Fruit fly (Drosophila melanogaster) whole organism, embryonic: ENCODE results near the gene fwd.

Source experiments
- Bgb ChIP-seq: fragments of 200-800 bp; sonication (Bioruptor generic); IDR thresholded peaks from 2 replicates; pipeline ENCODE4 v1.3.6; 2022; ENCODE audit warnings: missing biosample characterization, missing genetic modification characterization; ENCODE audit not compliant: partially characterized antibody
- CG10565 ChIP-seq: fragments of 200-800 bp; sonication (Bioruptor generic); optimal IDR thresholded peaks from 3 replicates; lab custom pipeline; 2016; ENCODE audit warnings: missing biosample characterization, mild to moderate bottlenecking, missing genetic modification characterization
- CG11456 ChIP-seq: fragments of 200-800 bp; sonication (Bioruptor generic); IDR thresholded peaks from 3 replicates; pipeline ENCODE4 v1.3.6; 2022; ENCODE audit warnings: missing biosample characterization, missing genetic modification characterization
- CG11504 ChIP-seq: fragments of 200-800 bp; sonication (Bioruptor generic); optimal IDR thresholded peaks from 3 replicates; lab custom pipeline; 2019; ENCODE audit warnings: missing biosample characterization, mild to moderate bottlenecking, missing genetic modification characterization, moderate library complexity
- CG17612 ChIP-seq: fragments of 200-800 bp; sonication (Bioruptor generic); IDR thresholded peaks from 2 replicates; pipeline ENCODE4 v1.3.6; 2022; ENCODE audit warnings: missing biosample characterization, missing genetic modification characterization
- CG18599 ChIP-seq: fragments of 200-800 bp; sonication (Bioruptor generic); optimal IDR thresholded peaks from 3 replicates; lab custom pipeline; 2017; ENCODE audit warnings: missing biosample characterization, missing genetic modification characterization, mild to moderate bottlenecking, moderate library complexity, missing genetic modification reagents
- CG18619 ChIP-seq: fragments of 200-800 bp; sonication (Bioruptor generic); optimal IDR thresholded peaks from 3 replicates; lab custom pipeline; 2017; ENCODE audit warnings: missing biosample characterization, mild to moderate bottlenecking, missing genetic modification characterization
- CG2116 ChIP-seq: fragments of 200-800 bp; sonication (Bioruptor generic); optimal IDR thresholded peaks from 3 replicates; lab custom pipeline; 2018; ENCODE audit warnings: missing biosample characterization, mild to moderate bottlenecking, missing genetic modification characterization
- CG2889 ChIP-seq: fragments of 200-800 bp; sonication (Bioruptor generic); IDR thresholded peaks from 3 replicates; pipeline ENCODE4 v1.3.6; 2022; ENCODE audit warnings: missing biosample characterization, missing genetic modification characterization
- CG34224 ChIP-seq: fragments of 200-800 bp; sonication (Bioruptor generic); IDR thresholded peaks from 3 replicates; pipeline ENCODE4 v1.3.6; 2022; ENCODE audit warnings: missing biosample characterization, missing genetic modification characterization; ENCODE audit not compliant: partially characterized antibody
- CG34422 ChIP-seq: fragments of 200-800 bp; sonication (Bioruptor generic); IDR thresholded peaks from 3 replicates; pipeline ENCODE4 v1.3.6; 2022; ENCODE audit warnings: missing biosample characterization, missing genetic modification characterization
- CG3847 ChIP-seq: fragments of 200-800 bp; sonication (Bioruptor generic); IDR thresholded peaks from 2 replicates; pipeline ENCODE4 v1.3.6; 2022; ENCODE audit warnings: missing biosample characterization, missing genetic modification characterization
- CG4707 ChIP-seq: fragments of 200-800 bp; sonication (Bioruptor generic); optimal IDR thresholded peaks from 2 replicates; lab custom pipeline; 2018; ENCODE audit warnings: missing biosample characterization, mild to moderate bottlenecking, missing genetic modification characterization, moderate library complexity
- CG4730 ChIP-seq: fragments of 200-800 bp; sonication (Bioruptor generic); IDR thresholded peaks from 2 replicates; pipeline ENCODE4 v1.3.6; 2022; ENCODE audit warnings: missing biosample characterization, missing genetic modification characterization
- CG5180 ChIP-seq: fragments of 200-800 bp; sonication (Bioruptor generic); optimal IDR thresholded peaks from 3 replicates; lab custom pipeline; 2017; ENCODE audit warnings: missing biosample characterization, missing genetic modification characterization, mild to moderate bottlenecking, moderate library complexity, missing genetic modification reagents
- CG5245 ChIP-seq: fragments of 200-800 bp; sonication (Bioruptor generic); optimal IDR thresholded peaks from 3 replicates; lab custom pipeline; 2016; ENCODE audit warnings: missing biosample characterization, missing genetic modification characterization
- CG8944 ChIP-seq: fragments of 200-800 bp; sonication (Bioruptor generic); optimal IDR thresholded peaks from 3 replicates; lab custom pipeline; 2016; ENCODE audit warnings: missing biosample characterization, missing genetic modification characterization
- Deaf1 ChIP-seq: fragments of 200-800 bp; optimal IDR thresholded peaks from 3 replicates; lab custom pipeline; 2019; ENCODE audit warnings: missing biosample characterization, mild to moderate bottlenecking, missing genetic modification characterization, moderate library complexity
- Drgx ChIP-seq: fragments of 200-800 bp; sonication (Bioruptor generic); IDR thresholded peaks from 2 replicates; pipeline ENCODE4 v1.3.6; 2022; ENCODE audit warnings: missing biosample characterization, missing genetic modification characterization
- HLH4C ChIP-seq: fragments of 200-800 bp; sonication (Bioruptor generic); IDR thresholded peaks from 3 replicates; pipeline ENCODE4 v1.3.6; 2022; ENCODE audit warnings: missing biosample characterization, missing genetic modification characterization; ENCODE audit not compliant: partially characterized antibody
- Hr78 ChIP-seq, 2 experiments: fragments of 200-800 bp in 1 of 2; fragments of >200 bp in 1 of 2; sonication (Bioruptor generic) in 1 of 2; optimal IDR thresholded peaks; 2 replicates each; lab custom pipeline; 2017 to 2019; ENCODE audit warnings: missing biosample characterization in 2 of 2, missing genetic modification characterization in 2 of 2, mild to moderate bottlenecking in 1 of 2, moderate library complexity in 1 of 2
- Hsf ChIP-seq: fragments of 200-800 bp; sonication (Bioruptor generic); optimal IDR thresholded peaks from 3 replicates; lab custom pipeline; 2016; ENCODE audit warnings: missing biosample characterization, missing genetic modification characterization
- Med ChIP-seq: fragments of 200-800 bp; sonication (Bioruptor generic); peaks from one replicate; lab custom pipeline; 2016; ENCODE audit warnings: missing biosample characterization, missing genetic modification characterization, mild to moderate bottlenecking, inconsistent platforms, moderate library complexity
- Nf-YC ChIP-seq: fragments of 200-800 bp; optimal IDR thresholded peaks from 3 replicates; lab custom pipeline; 2019; ENCODE audit warnings: missing biosample characterization, mild to moderate bottlenecking, missing genetic modification characterization, moderate library complexity
- Rfx ChIP-seq: fragments of 200-800 bp; sonication (Bioruptor generic); IDR thresholded peaks from 2 replicates; pipeline ENCODE4 v1.3.6; 2022; ENCODE audit warnings: missing biosample characterization, missing genetic modification characterization
- Side ChIP-seq: fragments of 200-800 bp; sonication (Bioruptor generic); optimal IDR thresholded peaks from 2 replicates; lab custom pipeline; 2016; ENCODE audit warnings: missing biosample characterization, missing genetic modification characterization
- Spps ChIP-seq: fragments of 200-800 bp; sonication (Bioruptor generic); optimal IDR thresholded peaks from 2 replicates; lab custom pipeline; 2018; ENCODE audit warnings: missing biosample characterization, mild to moderate bottlenecking, missing genetic modification characterization
- abd-A ChIP-seq: fragments of 200-800 bp; sonication (Bioruptor generic); optimal IDR thresholded peaks from 3 replicates; lab custom pipeline; 2019; ENCODE audit warnings: missing biosample characterization, mild to moderate bottlenecking, missing genetic modification characterization, moderate library complexity
- chinmo ChIP-seq: fragments of 200-800 bp; sonication (Bioruptor generic); IDR thresholded peaks from 4 replicates; pipeline ENCODE4 v1.3.6; 2022; ENCODE audit warnings: missing biosample characterization, missing genetic modification characterization; ENCODE audit not compliant: partially characterized antibody
- crol ChIP-seq: fragments of 200-800 bp; sonication (Bioruptor generic); IDR thresholded peaks from 2 replicates; pipeline ENCODE4 v1.3.6; 2022; ENCODE audit warnings: missing biosample characterization, missing genetic modification characterization
- cwo ChIP-seq: fragments of 200-800 bp; sonication (Bioruptor generic); optimal IDR thresholded peaks from 3 replicates; lab custom pipeline; 2017; ENCODE audit warnings: missing biosample characterization, missing genetic modification characterization, mild to moderate bottlenecking, moderate library complexity, missing genetic modification reagents
- ftz-f1 ChIP-seq: fragments of 200-800 bp; sonication (Bioruptor generic); optimal IDR thresholded peaks from 2 replicates; lab custom pipeline; 2016; ENCODE audit warnings: missing biosample characterization, missing genetic modification characterization
- her ChIP-seq: fragments of 200-800 bp; sonication (Bioruptor generic); optimal IDR thresholded peaks from 2 replicates; lab custom pipeline; 2016; ENCODE audit warnings: missing biosample characterization, missing genetic modification characterization
- hkb ChIP-seq, 2 experiments: fragments of 200-800 bp in 1 of 2; fragments of >200 bp in 1 of 2; sonication (Bioruptor generic) in 1 of 2; IDR thresholded peaks in 1 of 2; optimal IDR thresholded peaks in 1 of 2; 2 replicates each; pipeline versions ENCODE4 v1.3.6 to Lab custom; 2017 to 2022; ENCODE audit warnings: missing biosample characterization in 1 of 2, missing genetic modification characterization in 1 of 2
- kah ChIP-seq: fragments of 200-800 bp; sonication (Bioruptor generic); optimal IDR thresholded peaks from 2 replicates; lab custom pipeline; 2018; ENCODE audit warnings: missing biosample characterization, mild to moderate bottlenecking, missing genetic modification characterization
- nom ChIP-seq: fragments of 200-800 bp; sonication (Bioruptor generic); optimal IDR thresholded peaks from 2 replicates; lab custom pipeline; 2017; ENCODE audit warnings: missing biosample characterization, missing genetic modification characterization, mild to moderate bottlenecking, moderate library complexity, missing genetic modification reagents
- pb ChIP-seq: fragments of 200-800 bp; sonication (Bioruptor generic); optimal IDR thresholded peaks from 3 replicates; lab custom pipeline; 2016; ENCODE audit warnings: missing biosample characterization, missing genetic modification characterization
- phol ChIP-seq: fragments of 200-800 bp; sonication (Bioruptor generic); optimal IDR thresholded peaks from 3 replicates; lab custom pipeline; 2018; ENCODE audit warnings: missing biosample characterization, mild to moderate bottlenecking, missing genetic modification characterization, moderate library complexity
- psq ChIP-seq: fragments of 200-800 bp; sonication (Bioruptor generic); optimal IDR thresholded peaks from 2 replicates; lab custom pipeline; 2017; ENCODE audit warnings: missing biosample characterization, missing genetic modification characterization
- ranshi ChIP-seq: fragments of 200-800 bp; sonication (Bioruptor generic); IDR thresholded peaks from 2 replicates; pipeline ENCODE4 v1.3.6; 2022; ENCODE audit warnings: missing biosample characterization, missing genetic modification characterization
- schlank ChIP-seq: fragments of 200-800 bp; sonication (Bioruptor generic); optimal IDR thresholded peaks from 2 replicates; lab custom pipeline; 2018; ENCODE audit warnings: missing biosample characterization, mild to moderate bottlenecking, missing genetic modification characterization
- sna ChIP-seq: fragments of 200-800 bp; sonication (Bioruptor generic); IDR thresholded peaks from 2 replicates; pipeline ENCODE4 v1.3.6; 2022; ENCODE audit warnings: missing biosample characterization, missing genetic modification characterization; ENCODE audit not compliant: partially characterized antibody
- sug ChIP-seq: fragments of 200-800 bp; optimal IDR thresholded peaks from 2 replicates; lab custom pipeline; 2019; ENCODE audit warnings: missing biosample characterization, mild to moderate bottlenecking, missing genetic modification characterization, moderate library complexity
- tin ChIP-seq: fragments of 200-800 bp; sonication (Bioruptor generic); optimal IDR thresholded peaks from 3 replicates; lab custom pipeline; 2016; ENCODE audit warnings: missing biosample characterization, missing genetic modification characterization
- unc-4 ChIP-seq: fragments of 200-800 bp; sonication (Bioruptor generic); IDR thresholded peaks from 2 replicates; pipeline ENCODE4 v1.3.6; 2022; ENCODE audit warnings: missing biosample characterization, missing genetic modification characterization; ENCODE audit not compliant: partially characterized antibody
- vnd ChIP-seq: fragments of 200-800 bp; sonication (Bioruptor generic); IDR thresholded peaks from 3 replicates; pipeline ENCODE4 v1.3.6; 2022; ENCODE audit warnings: missing biosample characterization, missing genetic modification characterization; ENCODE audit not compliant: partially characterized antibody
- z ChIP-seq: fragments of 200-800 bp; sonication (Bioruptor generic); IDR thresholded peaks from 3 replicates; pipeline ENCODE4 v1.3.6; 2022; ENCODE audit warnings: missing biosample characterization, missing genetic modification characterization

fwd gene

dm6 chr3L:284253-284652 lies 35.4 kb downstream of the fwd start:
- no peak for TF ChIP-seq CG4707 (GFP tag; lab: Kevin White, UChicago)

dm6 chr3L:282276-282675 lies 37.4 kb downstream of the fwd start:
- TF ChIP-seq kah (GFP tag; lab: Kevin White, UChicago) (peak; percentile 58), Med (peak; percentile 72), CG8944 (GFP tag; lab: Kevin White, UChicago) (no peak), CG17612 (no peak), vnd (no peak), pb (GFP tag; lab: Kevin White, UChicago) (no peak), CG34422 (GFP tag; lab: Robert Waterston, UW) (0 out of 3 replicates have a peak, but pooled peaks have one; percentile 38), CG10565 (no peak), Side (no peak), Hr78 (GFP tag; optimal IDR thresholded peaks at IDR 0.05; lab: Kevin White, UChicago) (peak in 1 of 2 experiments; percentile 91), psq (GFP tag; lab: Kevin White, UChicago) (peak; percentile 79), CG3847 (GFP tag; lab: Robert Waterston, UW) (no peak), ranshi (GFP tag; lab: Robert Waterston, UW) (no peak), CG11456 (GFP tag; lab: Robert Waterston, UW) (no peak), nom (peak; percentile 20), CG18619 (no peak), sna (peak; percentile 40), Bgb (peak; percentile 42; the same call in 1 of the 2 replicates), ftz-f1 (GFP tag; lab: Kevin White, UChicago) (peak; percentile 56), CG4730 (GFP tag; lab: Robert Waterston, UW) (no peak), CG5180 (peak; percentile 99), z (GFP tag; lab: Robert Waterston, UW) (peak; percentile 44; the same call in 1 of the 3 replicates), Nf-YC (tag; lab: Kevin White, UChicago) (no peak), crol (GFP tag; lab: Robert Waterston, UW) (peak; percentile 94), unc-4 (peak; percentile 30; the same call in 1 of the 2 replicates), CG5245 (GFP tag; lab: Kevin White, UChicago) (no peak), Rfx (0 out of 2 replicates have a peak, but pooled peaks have one; percentile 24), CG18599 (peak; percentile 40), her (GFP tag; lab: Kevin White, UChicago) (no peak), abd-A (tag; lab: Kevin White, UChicago) (peak; percentile 61), schlank (tag; lab: Kevin White, UChicago) (no peak), tin (GFP tag; lab: Kevin White, UChicago) (no peak), Spps (tag; lab: Kevin White, UChicago) (no peak), hkb (optimal IDR thresholded peaks at IDR 0.05; lab: Kevin White, UChicago) (no peak), hkb (GFP tag; IDR thresholded peaks at IDR 0.05; lab: Robert Waterston, UW) (0 out of 2 replicates have a peak, but pooled peaks have one; percentile 32), cwo (GFP tag; lab: Kevin White, UChicago) (peak; percentile 15), CG11504 (tag; lab: Kevin White, UChicago) (peak; percentile 99), phol (no peak), Drgx (GFP tag; lab: Robert Waterston, UW) (peak; percentile 19; the same call in 1 of the 2 replicates), chinmo (GFP tag; lab: Robert Waterston, UW) (0 out of 4 replicates have a peak, but pooled peaks have one; percentile 51), HLH4C (GFP tag; lab: Robert Waterston, UW) (no peak), CG2116 (GFP tag; lab: Kevin White, UChicago) (no peak), CG34224 (GFP tag; lab: Robert Waterston, UW) (peak; percentile 54; the same call in 1 of the 3 replicates), sug (tag; lab: Kevin White, UChicago) (peak; percentile 74), Hsf (GFP tag; lab: Kevin White, UChicago) (no peak), CG2889 (no peak), Deaf1 (tag; lab: Kevin White, UChicago) (peak; percentile 88)
